Worm (Caenorhabditis elegans): Measurements from ENCODE around the gene glb-3.

- TF ChIP-seq efl-1 (optimal IDR thresholded peaks at IDR 0.05) (no peak), efl-1 (GFP tag; optimal IDR thresholded peaks at IDR 0.05 in 1 of 2) (no peak), nhr-28 (tag; optimal IDR thresholded peaks at IDR 0.05) (no peak), nhr-85 (tag) (no peak), hpl-2 (GFP tag; optimal IDR thresholded peaks at IDR 0.05) (no peak), vab-15 (tag; optimal IDR thresholded peaks at IDR 0.05) (no peak), F16B12.6 (tag; optimal IDR thresholded peaks at IDR 0.05) (no peak), lsy-2 (tag; optimal IDR thresholded peaks at IDR 0.05) (no peak), blmp-1 (tag; optimal IDR thresholded peaks at IDR 0.05) (no peak), nhr-12 (tag; optimal IDR thresholded peaks at IDR 0.05) (no peak)
Measured at ce11 chrV:11131801-11132200, 2.6 kb upstream of the glb-3 start.

Data from whole organism, L1 larva.